Fruit fly (Drosophila melanogaster): Measurements from ENCODE around the gene CG7102.

CG7102 gene

dm6 chr2L:7914948-7915549, 27.7 kb upstream of the CG7102 start:
- TF ChIP-seq GATAd (GFP tag; optimal IDR thresholded peaks at IDR 0.05) (no peak), Dfd (GFP tag; optimal IDR thresholded peaks at IDR 0.05) (peak; percentile 61), Sp1 (GFP tag; optimal IDR thresholded peaks at IDR 0.05) (no peak), fru (GFP tag; optimal IDR thresholded peaks at IDR 0.05) (no peak), OdsH (GFP tag; optimal IDR thresholded peaks at IDR 0.05) (no peak), rgr (GFP tag; optimal IDR thresholded peaks at IDR 0.05) (peak; percentile 22), HLH106 (tag; optimal IDR thresholded peaks at IDR 0.05) (no peak), usp (GFP tag; optimal IDR thresholded peaks at IDR 0.05) (no peak), psq (GFP tag; optimal IDR thresholded peaks at IDR 0.05) (peak; percentile 7), sv (GFP tag; optimal IDR thresholded peaks at IDR 0.05) (no peak), tai (GFP tag; optimal IDR thresholded peaks at IDR 0.05) (no peak), foxo (GFP tag; optimal IDR thresholded peaks at IDR 0.05) (peak in 1 of 2 experiments; percentile 18)

dm6 chr2L:7912878-7913277, 25.6 kb upstream of the CG7102 start:
- TF ChIP-seq dsf (GFP tag; optimal IDR thresholded peaks at IDR 0.05; ENCODE audit: borderline replicate concordance), result no peak
- TF ChIP-seq brk (GFP tag; optimal IDR thresholded peaks at IDR 0.05), result no peak
- no peak for TF ChIP-seq OdsH (GFP tag; optimal IDR thresholded peaks at IDR 0.05)
- no peak for TF ChIP-seq Mio (GFP tag; optimal IDR thresholded peaks at IDR 0.05)
- TF ChIP-seq woc (GFP tag; optimal IDR thresholded peaks at IDR 0.05), result no peak
- no peak for TF ChIP-seq ey (GFP tag; optimal IDR thresholded peaks at IDR 0.05)
- TF ChIP-seq pan (optimal IDR thresholded peaks at IDR 0.05), result no peak
- no peak for TF ChIP-seq CrebA (GFP tag; optimal IDR thresholded peaks at IDR 0.05; ENCODE audit: borderline replicate concordance)
- no peak for TF ChIP-seq jim (GFP tag; optimal IDR thresholded peaks at IDR 0.05)
- no peak for TF ChIP-seq fru (GFP tag; optimal IDR thresholded peaks at IDR 0.05)
- no peak for TF ChIP-seq psq (GFP tag; optimal IDR thresholded peaks at IDR 0.05)
- TF ChIP-seq Vsx2 (GFP tag; optimal IDR thresholded peaks at IDR 0.05; ENCODE audit: partially characterized antibody), result no peak
- no peak for TF ChIP-seq sage (GFP tag; optimal IDR thresholded peaks at IDR 0.05)
- no peak for TF ChIP-seq usp (GFP tag; optimal IDR thresholded peaks at IDR 0.05)
- TF ChIP-seq Hnf4 (GFP tag; optimal IDR thresholded peaks at IDR 0.05), result no peak
- no peak for TF ChIP-seq dl (GFP tag; optimal IDR thresholded peaks at IDR 0.05; ENCODE audit: insufficient read depth in 1 of 2, partially characterized antibody in 2 of 2)
- no peak for TF ChIP-seq tai (GFP tag; optimal IDR thresholded peaks at IDR 0.05)

- no peak for TF ChIP-seq Hr78 (GFP tag; optimal IDR thresholded peaks at IDR 0.05)
- TF ChIP-seq ey (GFP tag; optimal IDR thresholded peaks at IDR 0.05), result peak; percentile 37
- no peak for TF ChIP-seq CrebA (GFP tag; optimal IDR thresholded peaks at IDR 0.05; ENCODE audit: borderline replicate concordance)
- peak; percentile 14 for TF ChIP-seq HLH106 (tag; optimal IDR thresholded peaks at IDR 0.05)
- peak; percentile 8 for TF ChIP-seq Dif (GFP tag; optimal IDR thresholded peaks at IDR 0.05; ENCODE audit: partially characterized antibody)
- TF ChIP-seq brk (GFP tag; optimal IDR thresholded peaks at IDR 0.05), result no peak
- TF ChIP-seq OdsH (GFP tag; optimal IDR thresholded peaks at IDR 0.05), result peak; percentile 6
- no peak for TF ChIP-seq tai (GFP tag; optimal IDR thresholded peaks at IDR 0.05)
- no peak for TF ChIP-seq pan (optimal IDR thresholded peaks at IDR 0.05)
- TF ChIP-seq Dfd (GFP tag; optimal IDR thresholded peaks at IDR 0.05), result peak; percentile 58
- TF ChIP-seq Jra (GFP tag; optimal IDR thresholded peaks at IDR 0.05), result no peak
- TF ChIP-seq GATAd (GFP tag; optimal IDR thresholded peaks at IDR 0.05), result no peak
- TF ChIP-seq jim (GFP tag; optimal IDR thresholded peaks at IDR 0.05), result no peak
- no peak for TF ChIP-seq sv (GFP tag; optimal IDR thresholded peaks at IDR 0.05)
- peak; percentile 27 for TF ChIP-seq woc (GFP tag; optimal IDR thresholded peaks at IDR 0.05)
- no peak for TF ChIP-seq dsf (GFP tag; optimal IDR thresholded peaks at IDR 0.05; ENCODE audit: borderline replicate concordance)
- TF ChIP-seq Vsx2 (GFP tag; optimal IDR thresholded peaks at IDR 0.05; ENCODE audit: partially characterized antibody), result peak; percentile 83
- TF ChIP-seq Mio (GFP tag; optimal IDR thresholded peaks at IDR 0.05), result no peak
- TF ChIP-seq lola (GFP tag; optimal IDR thresholded peaks at IDR 0.05), result no peak
- no peak for TF ChIP-seq sage (GFP tag; optimal IDR thresholded peaks at IDR 0.05)
- TF ChIP-seq Hr83 (GFP tag; optimal IDR thresholded peaks at IDR 0.05; ENCODE audit: poor library complexity, severe bottlenecking), result peak; percentile 39
- peak; percentile 18 for TF ChIP-seq h (GFP tag; optimal IDR thresholded peaks at IDR 0.05)
- TF ChIP-seq Myc (optimal IDR thresholded peaks at IDR 0.05), result no peak
- TF ChIP-seq N (GFP tag; optimal IDR thresholded peaks at IDR 0.05), result no peak
- no peak for TF ChIP-seq Rel (GFP tag; optimal IDR thresholded peaks at IDR 0.05)
- peak; percentile 20 for TF ChIP-seq Rel (tag; optimal IDR thresholded peaks at IDR 0.05)
- TF ChIP-seq fru (GFP tag; optimal IDR thresholded peaks at IDR 0.05), result peak; percentile 58
- peak in 1 of 2 experiments; percentile 53 for TF ChIP-seq foxo (GFP tag; optimal IDR thresholded peaks at IDR 0.05)
- TF ChIP-seq CG9705 (GFP tag; optimal IDR thresholded peaks at IDR 0.05), result no peak
- TF ChIP-seq Hnf4 (GFP tag; optimal IDR thresholded peaks at IDR 0.05), result no peak
- peak in 1 of 2 experiments; percentile 8 for TF ChIP-seq dl (GFP tag; optimal IDR thresholded peaks at IDR 0.05; ENCODE audit: insufficient read depth in 1 of 2, partially characterized antibody in 2 of 2)
- peak; percentile 29 for TF ChIP-seq br (GFP tag; optimal IDR thresholded peaks at IDR 0.05)
- TF ChIP-seq Abd-B (GFP tag; optimal IDR thresholded peaks at IDR 0.05), result no peak
- no peak for TF ChIP-seq CG32264 (GFP tag; optimal IDR thresholded peaks at IDR 0.05)
- no peak for TF ChIP-seq usp (GFP tag; optimal IDR thresholded peaks at IDR 0.05)
- TF ChIP-seq dmrt93B (GFP tag; optimal IDR thresholded peaks at IDR 0.05), result no peak
- peak; percentile 56 for TF ChIP-seq psq (GFP tag; optimal IDR thresholded peaks at IDR 0.05)
- TF ChIP-seq Sp1 (GFP tag; optimal IDR thresholded peaks at IDR 0.05), result peak; percentile 50
- peak; percentile 13 for TF ChIP-seq rgr (GFP tag; optimal IDR thresholded peaks at IDR 0.05)
Observed at dm6 chr2L:7911209-7911859, 24.0 kb upstream of the CG7102 start.

Measured in whole organism, wandering third instar larva.